Worm (Caenorhabditis elegans): ENCODE results near the gene npp-26.

The npp-26 gene

ce11 chrIV:4748408-4749105 lies 16.0 kb upstream of the npp-26 start, which contains the start of gene cyc-2.1 (continued):
- TF ChIP-seq dpl-1 (GFP tag; optimal IDR thresholded peaks at IDR 0.05) (peak; percentile 17), ZK337.2 (GFP tag; IDR thresholded peaks at IDR 0.05) (no peak), F44E2.7 (GFP tag; IDR thresholded peaks at IDR 0.05) (0 out of 2 replicates have a peak, but pooled peaks have one; percentile 9), daf-12 (tag; optimal IDR thresholded peaks at IDR 0.05) (no peak), daf-19 (GFP tag; conservative IDR thresholded peaks at IDR 0.05) (peak; percentile 84; the same call in 1 of the 2 replicates), F26F4.8 (GFP tag; conservative IDR thresholded peaks at IDR 0.05) (no peak), nhr-237 (tag; optimal IDR thresholded peaks at IDR 0.05) (peak; percentile 21), spr-1 (tag; optimal IDR thresholded peaks at IDR 0.05) (peak; percentile 15), vab-7 (GFP tag; IDR thresholded peaks at IDR 0.05) (peak; percentile 37; the same call in 1 of the 2 replicates), lim-7 (GFP tag; IDR thresholded peaks at IDR 0.05) (peak; percentile 69), nhr-6 (tag; optimal IDR thresholded peaks at IDR 0.05) (peak; percentile 61), skn-1 (tag; optimal IDR thresholded peaks at IDR 0.05) (no peak), lsy-2 (tag; optimal IDR thresholded peaks at IDR 0.05) (peak; percentile 79 to 90), Y5F2A.4 (GFP tag; optimal IDR thresholded peaks at IDR 0.05) (no peak), ceh-82 (tag; optimal IDR thresholded peaks at IDR 0.05) (no peak), ztf-7 (tag; optimal IDR thresholded peaks at IDR 0.05) (no peak), jun-1 (tag; optimal IDR thresholded peaks at IDR 0.05) (peak; percentile 24), madf-9 (GFP tag; conservative IDR thresholded peaks at IDR 0.05) (peak; percentile 54; the same call in 1 of the 2 replicates), mxl-2 (GFP tag; conservative IDR thresholded peaks at IDR 0.05) (no peak), set-16 (GFP tag; IDR thresholded peaks at IDR 0.05) (peak; percentile 67), attf-4 (tag; optimal IDR thresholded peaks at IDR 0.05) (no peak), gei-8 (GFP tag; optimal IDR thresholded peaks at IDR 0.05) (no peak), saeg-2 (GFP tag; IDR thresholded peaks at IDR 0.05) (no peak), T20F7.1 (GFP tag; optimal IDR thresholded peaks at IDR 0.05) (peak; percentile 50), snpc-4 (tag; optimal IDR thresholded peaks at IDR 0.05) (no peak), rbr-2 (tag; optimal IDR thresholded peaks at IDR 0.05) (peak; percentile 68), dmd-6 (GFP tag; IDR thresholded peaks at IDR 0.05) (peak; percentile 63), egl-43 (GFP tag; IDR thresholded peaks at IDR 0.05) (peak; percentile 84), hlh-30 (tag; optimal IDR thresholded peaks at IDR 0.05; ENCODE audit: insufficient read depth) (peak; percentile 18), zfp-2 (tag; optimal IDR thresholded peaks at IDR 0.05) (peak; percentile 11), mep-1 (tag; optimal IDR thresholded peaks at IDR 0.05) (peak; percentile 80), Y75B8A.6 (GFP tag; IDR thresholded peaks at IDR 0.05) (0 out of 2 replicates have a peak, but pooled peaks have one; percentile 22), tra-1 (GFP tag; IDR thresholded peaks at IDR 0.05) (peak; percentile 10; the same call in 1 of the 2 replicates), ces-1 (GFP tag; optimal IDR thresholded peaks at IDR 0.05) (no peak), nhr-10 (tag; optimal IDR thresholded peaks at IDR 0.05) (peak; percentile 76), lir-3 (tag; optimal IDR thresholded peaks at IDR 0.05) (no peak), unc-39 (tag; optimal IDR thresholded peaks at IDR 0.05) (no peak), mes-2 (tag; optimal IDR thresholded peaks at IDR 0.05; ENCODE audit: poor library complexity, severe bottlenecking) (peak; percentile 76), snpc-1.2 (GFP tag; IDR thresholded peaks at IDR 0.05) (peak; percentile 82), ZK546.5 (tag; optimal IDR thresholded peaks at IDR 0.05) (no peak), T26A8.4 (GFP tag; IDR thresholded peaks at IDR 0.05) (peak; percentile 73), dmd-9 (GFP tag; IDR thresholded peaks at IDR 0.05) (no peak), duxl-1 (tag; optimal IDR thresholded peaks at IDR 0.05; ENCODE audit: poor library complexity) (no peak), lin-13 (GFP tag; optimal IDR thresholded peaks at IDR 0.05) (peak; percentile 36), aly-2 (tag; optimal IDR thresholded peaks at IDR 0.05) (no peak), lin-15B (tag; optimal IDR thresholded peaks at IDR 0.05) (peak; percentile 48), daf-8 (GFP tag; IDR thresholded peaks at IDR 0.05) (no peak), F37D6.2 (tag; optimal IDR thresholded peaks at IDR 0.05) (peak; percentile 1), ceh-44 (GFP tag; IDR thresholded peaks at IDR 0.05) (no peak), hif-1 (tag; optimal IDR thresholded peaks at IDR 0.05) (no peak)
